Fruit fly (Drosophila melanogaster) whole organism, embryonic: ENCODE data around the gene g.

Experiments used
- CG14050 ChIP-seq: fragments of 200-800 bp; sonication (Bioruptor generic); IDR thresholded peaks from 3 replicates; pipeline ENCODE4 v1.3.6; 2022; ENCODE audit warnings: missing biosample characterization, missing genetic modification characterization
- CG14441 ChIP-seq: fragments of 200-800 bp; sonication (Bioruptor generic); IDR thresholded peaks from 2 replicates; pipeline ENCODE4 v1.3.6; 2022; ENCODE audit warnings: missing biosample characterization, missing genetic modification characterization
- CG2202 ChIP-seq: fragments of 200-800 bp; sonication (Bioruptor generic); optimal IDR thresholded peaks from 2 replicates; lab custom pipeline; 2018; ENCODE audit warnings: missing biosample characterization, mild to moderate bottlenecking, missing genetic modification characterization
- CG2712 ChIP-seq: fragments of 200-800 bp; optimal IDR thresholded peaks from 3 replicates; lab custom pipeline; 2019; ENCODE audit warnings: missing biosample characterization, mild to moderate bottlenecking, missing genetic modification characterization, moderate library complexity
- CG7556 ChIP-seq: fragments of 200-800 bp; sonication (Bioruptor generic); optimal IDR thresholded peaks from 2 replicates; lab custom pipeline; 2017; ENCODE audit warnings: missing biosample characterization, mild to moderate bottlenecking, missing genetic modification characterization
- CG9727 ChIP-seq: fragments of 200-800 bp; sonication (Bioruptor generic); optimal IDR thresholded peaks from 3 replicates; lab custom pipeline; 2017; ENCODE audit warnings: missing biosample characterization, mild to moderate bottlenecking, missing genetic modification characterization
- Dp ChIP-seq: fragments of 200-800 bp; sonication (Bioruptor generic); optimal IDR thresholded peaks from 2 replicates; lab custom pipeline; 2018; ENCODE audit warnings: missing biosample characterization, mild to moderate bottlenecking, missing genetic modification characterization, moderate library complexity
- Hey ChIP-seq: fragments of 200-800 bp; sonication (Bioruptor generic); optimal IDR thresholded peaks from 3 replicates; lab custom pipeline; 2018; ENCODE audit warnings: missing biosample characterization, mild to moderate bottlenecking, missing genetic modification characterization
- Hmr ChIP-seq: fragments of 200-800 bp; sonication (Bioruptor generic); optimal IDR thresholded peaks from 3 replicates; lab custom pipeline; 2017; ENCODE audit warnings: mild to moderate bottlenecking, missing biosample characterization, missing genetic modification reagents, missing genetic modification characterization
- Rx ChIP-seq: fragments of 200-800 bp; sonication (Bioruptor generic); IDR thresholded peaks from 2 replicates; pipeline ENCODE4 v1.3.6; 2022; ENCODE audit warnings: missing biosample characterization, missing genetic modification characterization
- crol ChIP-seq: fragments of 200-800 bp; sonication (Bioruptor generic); IDR thresholded peaks from 2 replicates; pipeline ENCODE4 v1.3.6; 2022; ENCODE audit warnings: missing biosample characterization, missing genetic modification characterization
- exex ChIP-seq: fragments of 200-800 bp; sonication (Bioruptor generic); optimal IDR thresholded peaks from 4 replicates; lab custom pipeline; 2018; ENCODE audit warnings: missing biosample characterization, mild to moderate bottlenecking, missing genetic modification characterization, moderate library complexity
- ftz-f1 ChIP-seq: fragments of 200-800 bp; sonication (Bioruptor generic); optimal IDR thresholded peaks from 2 replicates; lab custom pipeline; 2016; ENCODE audit warnings: missing biosample characterization, missing genetic modification characterization
- grn ChIP-seq: fragments of 200-800 bp; sonication (Bioruptor generic); optimal IDR thresholded peaks from 3 replicates; lab custom pipeline; 2017; ENCODE audit warnings: missing biosample characterization, missing genetic modification characterization
- nmo ChIP-seq: fragments of 200-800 bp; sonication (Bioruptor generic); optimal IDR thresholded peaks from 2 replicates; lab custom pipeline; 2018; ENCODE audit warnings: missing biosample characterization, mild to moderate bottlenecking, missing genetic modification characterization, moderate library complexity
- unpg ChIP-seq: fragments of 200-800 bp; sonication (Bioruptor generic); optimal IDR thresholded peaks from 3 replicates; lab custom pipeline; 2018; ENCODE audit warnings: missing biosample characterization, mild to moderate bottlenecking, missing genetic modification characterization, moderate library complexity

Gene g

dm6 chrX:13677970-13678490, 58.0 kb downstream of the g start (continued):
- TF ChIP-seq unpg (GFP tag; lab: Kevin White, UChicago) (no peak), CG14441 (GFP tag; lab: Robert Waterston, UW) (no peak), nmo (GFP tag; lab: Kevin White, UChicago) (no peak), crol (GFP tag; lab: Robert Waterston, UW) (peak; percentile 67), Dp (GFP tag; lab: Kevin White, UChicago) (peak; percentile 9), Hmr (GFP tag; lab: Kevin White, UChicago) (no peak), CG2712 (tag; lab: Kevin White, UChicago) (peak; percentile 71), Hey (tag; lab: Kevin White, UChicago) (peak; percentile 5), CG7556 (GFP tag; lab: Kevin White, UChicago) (no peak), grn (GFP tag; lab: Kevin White, UChicago) (peak; percentile 44), ftz-f1 (GFP tag; lab: Kevin White, UChicago) (no peak), CG2202 (tag; lab: Kevin White, UChicago) (no peak), CG14050 (GFP tag; lab: Robert Waterston, UW) (no peak), Rx (no peak), CG9727 (no peak), exex (tag; lab: Kevin White, UChicago) (peak; percentile 91)
